Worm (Caenorhabditis elegans) whole organism, L4 larva: Measurements from ENCODE around the gene mlh-1.

Source experiments
- F10B5.3 ChIP-seq: sonication (generic microtip); optimal IDR thresholded peaks from 2 replicates; lab custom pipeline; 2016; ENCODE audit warnings: mild to moderate bottlenecking, missing genetic modification characterization, missing compliant biosample characterization
- T26A8.4 ChIP-seq: fragments of 200-800 bp; sonication (Bioruptor generic); IDR thresholded peaks from 2 replicates; pipeline ENCODE4 v1.3.6; 2022; ENCODE audit warnings: missing genetic modification characterization, missing compliant biosample characterization
- Y105C5A.15 ChIP-seq: fragments of 200-800 bp; sonication (Bioruptor generic); IDR thresholded peaks from 2 replicates; pipeline ENCODE4 v1.3.6; 2022; ENCODE audit warnings: missing genetic modification characterization, missing compliant biosample characterization
- ZK337.2 ChIP-seq: fragments of 200-800 bp; sonication (Bioruptor generic); IDR thresholded peaks from 2 replicates; pipeline ENCODE4 v1.3.6; 2022; ENCODE audit warnings: missing genetic modification reagents, missing genetic modification characterization, missing compliant biosample characterization
- ama-1 ChIP-seq: fragments of 150-350 bp; optimal IDR thresholded peaks from 2 replicates; lab custom pipeline; 2014; ENCODE audit warnings: inconsistent platforms, mixed read lengths
- ceh-28 ChIP-seq: fragments of 150-350 bp; optimal IDR thresholded peaks from 2 replicates; lab custom pipeline; 2014; ENCODE audit warnings: missing biosample characterization, missing genetic modification reagents, missing genetic modification characterization
- ceh-32 ChIP-seq: sonication (generic microtip); optimal IDR thresholded peaks from 2 replicates; lab custom pipeline; 2016; ENCODE audit warnings: mild to moderate bottlenecking, missing genetic modification characterization, missing compliant biosample characterization; ENCODE audit not compliant: poor library complexity
- ceh-82 ChIP-seq: sonication (generic microtip); optimal IDR thresholded peaks from 2 replicates; lab custom pipeline; 2017; ENCODE audit warnings: missing biosample characterization, missing genetic modification characterization
- cey-2 ChIP-seq: sonication (generic microtip); optimal IDR thresholded peaks from 3 replicates; lab custom pipeline; 2017; ENCODE audit warnings: missing genetic modification characterization, mild to moderate bottlenecking, missing compliant biosample characterization, antibody characterized with exemption, borderline replicate concordance; ENCODE audit not compliant: insufficient read depth
- ctbp-1 ChIP-seq: fragments of 200-800 bp; sonication (Bioruptor generic); IDR thresholded peaks from 2 replicates; pipeline ENCODE4 v1.3.6; 2022; ENCODE audit warnings: missing genetic modification reagents, missing genetic modification characterization, missing compliant biosample characterization
- daf-12 ChIP-seq: fragments of 150-350 bp; optimal IDR thresholded peaks from 2 replicates; lab custom pipeline; 2014; ENCODE audit warnings: missing biosample characterization, missing genetic modification reagents, missing genetic modification characterization
- daf-16 ChIP-seq, 3 experiments: sonication (generic microtip); optimal IDR thresholded peaks; 2 replicates each; lab custom pipeline; 2016 to 2017; ENCODE audit warnings: missing genetic modification characterization in 3 of 3, missing genetic modification reagents in 3 of 3, mild to moderate bottlenecking in 2 of 3, missing compliant biosample characterization in 2 of 3, missing biosample characterization in 1 of 3, moderate library complexity in 1 of 3
- daf-19 ChIP-seq: fragments of 200-800 bp; sonication (Bioruptor generic); conservative IDR thresholded peaks from 2 replicates; pipeline ENCODE4 v1.3.6; 2022; ENCODE audit warnings: missing genetic modification characterization, missing compliant biosample characterization
- dmd-8 ChIP-seq: fragments of 200-800 bp; sonication (Bioruptor generic); IDR thresholded peaks from 2 replicates; pipeline ENCODE4 v1.3.6; 2022; ENCODE audit warnings: missing genetic modification characterization, missing compliant biosample characterization
- dmd-9 ChIP-seq: fragments of 200-800 bp; sonication (Bioruptor generic); IDR thresholded peaks from 2 replicates; pipeline ENCODE4 v1.3.6; 2022; ENCODE audit warnings: missing genetic modification reagents, missing genetic modification characterization, missing compliant biosample characterization
- egl-43 ChIP-seq: fragments of 200-800 bp; sonication (Bioruptor generic); IDR thresholded peaks from 2 replicates; pipeline ENCODE4 v1.3.6; 2022; ENCODE audit warnings: missing genetic modification reagents, missing genetic modification characterization, missing compliant biosample characterization
- fkh-10 ChIP-seq: fragments of 150-350 bp; optimal IDR thresholded peaks from 2 replicates; lab custom pipeline; 2014; ENCODE audit warnings: missing biosample characterization, missing genetic modification reagents, missing genetic modification characterization
- fos-1 ChIP-seq: fragments of 150-350 bp; optimal IDR thresholded peaks from 2 replicates; lab custom pipeline; 2014; ENCODE audit warnings: missing biosample characterization, missing genetic modification characterization
- gei-8 ChIP-seq: fragments of 200-800 bp; sonication (Bioruptor generic); optimal IDR thresholded peaks from 2 replicates; lab custom pipeline; 2018; ENCODE audit warnings: mild to moderate bottlenecking, missing genetic modification characterization, missing compliant biosample characterization
- hif-1 ChIP-seq, 2 experiments: sonication (generic microtip); optimal IDR thresholded peaks; 2 replicates each; lab custom pipeline; 2016 to 2017; ENCODE audit warnings: missing compliant biosample characterization in 2 of 2, missing genetic modification characterization in 2 of 2, missing genetic modification reagents in 2 of 2, missing genotype in 2 of 2, mild to moderate bottlenecking in 1 of 2
- hlh-11 ChIP-seq: fragments of 200-800 bp; sonication (Bioruptor generic); optimal IDR thresholded peaks from 2 replicates; lab custom pipeline; 2018; ENCODE audit warnings: mild to moderate bottlenecking, missing genetic modification characterization, missing compliant biosample characterization
- hmg-1.1 ChIP-seq: fragments of 200-800 bp; sonication (Bioruptor generic); IDR thresholded peaks from 2 replicates; pipeline ENCODE4 v1.3.6; 2022; ENCODE audit warnings: missing genetic modification reagents, missing genetic modification characterization, missing compliant biosample characterization
- lin-29 ChIP-seq: fragments of 200-800 bp; sonication (Bioruptor generic); IDR thresholded peaks from 2 replicates; pipeline ENCODE4 v1.3.6; 2022; ENCODE audit warnings: missing genetic modification reagents, missing genetic modification characterization, missing compliant biosample characterization
- lin-39 ChIP-seq: fragments of 150-350 bp; optimal IDR thresholded peaks from 2 replicates; lab custom pipeline; 2014; ENCODE audit warnings: missing biosample characterization, missing genetic modification reagents, missing genetic modification characterization
- madf-5 ChIP-seq, 2 experiments: fragments of 200-800 bp; sonication (Bioruptor generic); IDR thresholded peaks; 2 replicates each; pipeline ENCODE4 v1.3.6; 2022; ENCODE audit warnings: missing compliant biosample characterization in 2 of 2, missing genetic modification characterization in 2 of 2
- mdl-1 ChIP-seq, 2 experiments: fragments of 150-350 bp in 1 of 2; sonication (generic microtip) in 1 of 2; optimal IDR thresholded peaks; 2 replicates each; lab custom pipeline; 2014 to 2017; ENCODE audit warnings: missing biosample characterization in 2 of 2, missing genetic modification characterization in 2 of 2
- mep-1 ChIP-seq: fragments of 150-350 bp; sonication (generic microtip); optimal IDR thresholded peaks from 3 replicates; lab custom pipeline; 2014; ENCODE audit warnings: missing biosample characterization, missing genetic modification characterization
- mes-2 ChIP-seq: sonication (generic microtip); optimal IDR thresholded peaks from 2 replicates; lab custom pipeline; 2016; ENCODE audit warnings: missing genotype, mild to moderate bottlenecking, missing genetic modification characterization, missing compliant biosample characterization; ENCODE audit not compliant: poor library complexity, severe bottlenecking
- mxl-2 ChIP-seq: fragments of 200-800 bp; sonication (Bioruptor generic); conservative IDR thresholded peaks from 2 replicates; pipeline ENCODE4 v1.3.6; 2022; ENCODE audit warnings: missing genetic modification reagents, missing genetic modification characterization, missing compliant biosample characterization
- nhr-10 ChIP-seq: fragments of 150-350 bp; optimal IDR thresholded peaks from 2 replicates; lab custom pipeline; 2014; ENCODE audit warnings: missing biosample characterization, missing genetic modification characterization
- nhr-102 ChIP-seq: sonication (generic microtip); optimal IDR thresholded peaks from 2 replicates; lab custom pipeline; 2016; ENCODE audit warnings: mild to moderate bottlenecking, missing genetic modification characterization, moderate library complexity, missing compliant biosample characterization
- nhr-11 ChIP-seq: fragments of 150-350 bp; optimal IDR thresholded peaks from 2 replicates; lab custom pipeline; 2014; ENCODE audit warnings: missing biosample characterization, missing genetic modification characterization
- nhr-25 ChIP-seq: sonication (generic microtip); optimal IDR thresholded peaks from 2 replicates; lab custom pipeline; 2017; ENCODE audit warnings: missing genetic modification characterization, mild to moderate bottlenecking, missing compliant biosample characterization, antibody characterized with exemption, moderate library complexity, borderline replicate concordance; ENCODE audit not compliant: insufficient read depth
- nhr-41 ChIP-seq: fragments of 200-800 bp; sonication (Bioruptor generic); IDR thresholded peaks from 2 replicates; pipeline ENCODE4 v1.3.6; 2022; ENCODE audit warnings: missing genetic modification reagents, missing genetic modification characterization, missing compliant biosample characterization
- nhr-42 ChIP-seq: fragments of 200-800 bp; sonication (Bioruptor generic); IDR thresholded peaks from 2 replicates; pipeline ENCODE4 v1.3.6; 2022; ENCODE audit warnings: missing genetic modification characterization, missing compliant biosample characterization
- nhr-48 ChIP-seq: sonication (generic microtip); optimal IDR thresholded peaks from 2 replicates; lab custom pipeline; 2016; ENCODE audit warnings: mild to moderate bottlenecking, missing genetic modification characterization, missing compliant biosample characterization
- nhr-6 ChIP-seq: fragments of 150-350 bp; optimal IDR thresholded peaks from 2 replicates; lab custom pipeline; 2014; ENCODE audit warnings: missing biosample characterization, missing genetic modification characterization
- php-3 ChIP-seq: fragments of 200-800 bp; sonication (Bioruptor generic); IDR thresholded peaks from 2 replicates; pipeline ENCODE4 v1.3.6; 2022; ENCODE audit warnings: missing genetic modification reagents, missing genetic modification characterization, missing compliant biosample characterization
- rbr-2 ChIP-seq: sonication (generic microtip); optimal IDR thresholded peaks from 2 replicates; lab custom pipeline; 2016; ENCODE audit warnings: missing genotype, missing genetic modification characterization, missing compliant biosample characterization
- sdz-12 ChIP-seq: fragments of 200-800 bp; sonication (Bioruptor generic); optimal IDR thresholded peaks from 2 replicates; lab custom pipeline; 2018; ENCODE audit warnings: mild to moderate bottlenecking, missing genetic modification characterization, missing compliant biosample characterization
- set-16 ChIP-seq: fragments of 200-800 bp; sonication (Bioruptor generic); IDR thresholded peaks from 2 replicates; pipeline ENCODE4 v1.3.6; 2022; ENCODE audit warnings: missing genetic modification reagents, missing genetic modification characterization, missing compliant biosample characterization
- unc-130 ChIP-seq: sonication (generic microtip); optimal IDR thresholded peaks from 2 replicates; lab custom pipeline; 2016; ENCODE audit warnings: missing genetic modification reagents, missing genetic modification characterization, missing compliant biosample characterization
- unc-39 ChIP-seq: sonication (generic microtip); optimal IDR thresholded peaks from 2 replicates; lab custom pipeline; 2017; ENCODE audit warnings: missing biosample characterization, missing genetic modification characterization
- unc-62 ChIP-seq, 3 experiments: fragments of 150-350 bp in 1 of 3; sonication (generic microtip); optimal IDR thresholded peaks in 2 of 3; peaks in 1 of 3; 1 replicate in 1 of 3; 2 replicates in 2 of 3; lab custom pipeline; 2014 to 2017; ENCODE audit warnings: missing biosample characterization in 3 of 3, missing genetic modification characterization in 3 of 3, missing genetic modification reagents in 3 of 3, missing genotype in 1 of 3
- zfp-2 ChIP-seq: sonication (generic microtip); optimal IDR thresholded peaks from 2 replicates; lab custom pipeline; 2016; ENCODE audit warnings: mild to moderate bottlenecking, missing genetic modification characterization, missing compliant biosample characterization
- zfp-3 ChIP-seq: fragments of 200-800 bp; sonication (Bioruptor generic); conservative IDR thresholded peaks from 2 replicates; pipeline ENCODE4 v1.3.6; 2022; ENCODE audit warnings: missing genetic modification reagents, missing genetic modification characterization, missing compliant biosample characterization
- zip-11 ChIP-seq: fragments of 200-800 bp; sonication (Bioruptor generic); IDR thresholded peaks from 2 replicates; pipeline ENCODE4 v1.3.6; 2022; ENCODE audit warnings: missing genetic modification characterization, missing compliant biosample characterization

mlh-1 gene

DNA sequence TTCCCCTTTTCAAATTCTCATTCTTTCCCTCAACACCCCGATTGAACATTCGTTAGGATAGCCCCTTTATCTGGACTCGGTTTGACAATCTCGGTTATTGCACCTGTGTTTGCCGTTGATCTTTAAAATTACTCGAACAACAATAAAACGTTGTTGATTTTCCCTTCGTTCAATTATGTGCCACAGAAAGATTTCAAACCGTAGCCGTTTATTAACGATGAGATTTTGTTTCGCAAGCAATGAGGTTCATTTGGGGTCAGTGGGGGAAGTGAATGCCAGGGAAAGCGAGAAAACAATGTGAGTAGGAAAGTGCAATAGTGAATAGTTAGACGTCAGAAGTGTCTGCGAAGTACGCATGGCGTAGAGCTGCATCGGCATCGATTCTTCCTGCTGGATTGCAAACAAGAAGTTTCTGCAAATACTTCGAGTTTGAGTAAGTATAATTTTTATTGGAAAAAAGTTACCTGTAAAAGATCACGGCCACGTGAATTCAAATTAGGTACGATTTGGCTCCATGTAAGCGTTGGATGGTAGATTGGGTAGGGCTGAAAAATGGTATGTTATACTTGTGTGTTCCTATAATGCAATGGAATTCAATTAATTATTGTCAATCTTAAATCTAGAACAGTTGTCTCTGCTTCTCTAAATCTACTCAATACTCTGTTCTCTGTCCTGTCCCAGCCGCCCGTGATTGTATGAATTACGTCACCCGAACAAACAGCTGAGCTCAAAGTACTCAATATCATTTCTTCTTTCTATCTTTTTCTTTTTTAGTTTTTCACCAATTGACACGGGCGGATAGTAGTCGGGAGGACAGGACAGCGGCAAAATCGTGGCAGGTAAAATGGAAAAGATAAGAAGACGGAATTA is 49.6 kb downstream of the mlh-1 start, which contains the start of gene kel-3 (continued):
- TF ChIP-seq unc-62 (GFP tag; optimal IDR thresholded peaks at IDR 0.05 in 1 of 2; lab: Kevin White, UChicago), result peak in 1 of 2 experiments; percentile 91
- no peak for TF ChIP-seq unc-62 (tag; optimal IDR thresholded peaks at IDR 0.05; lab: Kevin White, UChicago)
- no peak; the same call in 1 of the 2 replicates for TF ChIP-seq lin-29 (GFP tag; lab: Robert Waterston, UW)
- peak; percentile 90 for TF ChIP-seq nhr-102 (tag; lab: Kevin White, UChicago)
- no peak for TF ChIP-seq ceh-28 (tag; lab: Kevin White, UChicago)
- TF ChIP-seq zip-11 (GFP tag; lab: Robert Waterston, UW), result 0 out of 2 replicates have a peak, but pooled peaks have one; percentile 17
- peak; percentile 70 for TF ChIP-seq egl-43 (GFP tag; lab: Robert Waterston, UW)
- peak; percentile 44 for TF ChIP-seq rbr-2 (tag; lab: Kevin White, UChicago)
- peak; percentile 76 for TF ChIP-seq F10B5.3 (tag; lab: Kevin White, UChicago)
- TF ChIP-seq nhr-11, result peak; percentile 74
- no peak for TF ChIP-seq ceh-32 (tag; lab: Kevin White, UChicago)
- TF ChIP-seq mxl-2 (GFP tag; lab: Robert Waterston, UW), result no peak
- peak; percentile 67; the same call in 1 of the 2 replicates for TF ChIP-seq hmg-1.1 (GFP tag; lab: Robert Waterston, UW)
- TF ChIP-seq cey-2 (tag; lab: Kevin White, UChicago), result peak; percentile 63
- peak in 1 of 2 experiments; percentile 47 for TF ChIP-seq hif-1 (tag; optimal IDR thresholded peaks at IDR 0.05; lab: Kevin White, UChicago)
- no peak for TF ChIP-seq fkh-10
- TF ChIP-seq zfp-3 (GFP tag; lab: Robert Waterston, UW), result peak; percentile 96
- TF ChIP-seq mep-1, result peak; percentile 88
- peak; percentile 69 for TF ChIP-seq nhr-10 (tag; lab: Kevin White, UChicago)
- peak; percentile 83 for TF ChIP-seq Y105C5A.15 (GFP tag; lab: Robert Waterston, UW)
- peak; percentile 24 to 47 for TF ChIP-seq mdl-1 (tag; optimal IDR thresholded peaks at IDR 0.05; lab: Kevin White, UChicago)
- no peak for TF ChIP-seq daf-12 (tag; lab: Kevin White, UChicago)
- TF ChIP-seq sdz-12 (GFP tag; lab: Kevin White, UChicago), result peak; percentile 97
- TF ChIP-seq daf-19, result no peak; the same call in 1 of the 2 replicates
- TF ChIP-seq ZK337.2, result no peak
- peak; percentile 89 for TF ChIP-seq php-3 (GFP tag; lab: Robert Waterston, UW)
- TF ChIP-seq mes-2 (tag; lab: Kevin White, UChicago), result peak; percentile 70
- peak; percentile 67 for TF ChIP-seq dmd-9 (GFP tag; lab: Robert Waterston, UW)
- peak in 1 of 2 experiments; percentile 81; a peak in 2 of 4 replicates for TF ChIP-seq madf-5 (GFP tag; IDR thresholded peaks at IDR 0.05; lab: Robert Waterston, UW)
- TF ChIP-seq nhr-48 (tag; lab: Kevin White, UChicago), result peak; percentile 92
- TF ChIP-seq fos-1, result peak; percentile 41
- no peak; the same call in 1 of the 2 replicates for TF ChIP-seq nhr-41 (GFP tag; lab: Robert Waterston, UW)
- peak; percentile 79 for TF ChIP-seq ctbp-1 (GFP tag; lab: Robert Waterston, UW)
- TF ChIP-seq nhr-42 (GFP tag; lab: Robert Waterston, UW), result peak; percentile 86
- peak; percentile 30 for TF ChIP-seq zfp-2 (tag; lab: Kevin White, UChicago)
- peak; percentile 78; the same call in 1 of the 2 replicates for TF ChIP-seq dmd-8
- TF ChIP-seq hlh-11 (tag; lab: Kevin White, UChicago), result peak; percentile 98
- TF ChIP-seq nhr-6 (tag; lab: Kevin White, UChicago), result peak; percentile 85
- TF ChIP-seq unc-39 (tag; lab: Kevin White, UChicago), result no peak
- no peak for TF ChIP-seq nhr-25 (tag; lab: Kevin White, UChicago)
- no peak for TF ChIP-seq set-16 (GFP tag; lab: Robert Waterston, UW)
- peak; percentile 89 for TF ChIP-seq unc-130 (GFP tag; lab: Kevin White, UChicago)
- peak; percentile 93 for TF ChIP-seq T26A8.4 (GFP tag; lab: Robert Waterston, UW)
- peak; percentile 58 for TF ChIP-seq lin-39
- TF ChIP-seq ama-1 (lab: Kevin White, UChicago), result peak; percentile 99
- no peak for TF ChIP-seq ceh-82
- peak; percentile 88 for TF ChIP-seq gei-8
- peak; percentile 50 to 61 for TF ChIP-seq daf-16 (GFP tag; optimal IDR thresholded peaks at IDR 0.05; lab: Kevin White, UChicago)
- TF ChIP-seq daf-16 (tag; optimal IDR thresholded peaks at IDR 0.05; lab: Kevin White, UChicago), result peak; percentile 79
